Fruit fly (Drosophila melanogaster): ENCODE results near the gene CG31220.

- TF ChIP-seq psq (optimal IDR thresholded peaks at IDR 0.05): no peak
- TF ChIP-seq ttk (optimal IDR thresholded peaks at IDR 0.05): no peak
- TF ChIP-seq h (optimal IDR thresholded peaks at IDR 0.05): no peak
- TF ChIP-seq Sin3A (optimal IDR thresholded peaks at IDR 0.05): no peak
- TF ChIP-seq Myc (optimal IDR thresholded peaks at IDR 0.05): no peak
- no peak for TF ChIP-seq insv (optimal IDR thresholded peaks at IDR 0.05)
Measured at dm6 chr3R:19623606-19624005, 24.7 kb upstream of the CG31220 start.
